Fruit fly (Drosophila melanogaster) whole organism, prepupa: ENCODE data around the gene Lcp65Af.
"Not testable (repeated sequence)": the region's sequence is repeated elsewhere in the genome, so short reads cannot be mapped to it uniquely, and the experiment has no call there.

ENCODE experiments used
- Blimp-1 ChIP-seq: fragments of 200-800 bp; sonication (Bioruptor generic); optimal IDR thresholded peaks from 3 replicates; lab custom pipeline; 2017; ENCODE audit warnings: missing biosample characterization, missing genetic modification characterization, mild to moderate bottlenecking, moderate library complexity, missing genetic modification reagents
- CG10631 ChIP-seq: fragments of 200-800 bp; sonication (Bioruptor generic); optimal IDR thresholded peaks from 2 replicates; lab custom pipeline; 2016; ENCODE audit warnings: missing biosample characterization, missing genetic modification characterization
- CG4318 ChIP-seq: fragments of 200-800 bp; sonication (Bioruptor generic); optimal IDR thresholded peaks from 3 replicates; lab custom pipeline; 2017; ENCODE audit warnings: missing biosample characterization, mild to moderate bottlenecking, missing genetic modification characterization
- CG7368 ChIP-seq: fragments of 200-800 bp; sonication (Bioruptor generic); optimal IDR thresholded peaks from 3 replicates; lab custom pipeline; 2016; ENCODE audit warnings: missing biosample characterization, missing genetic modification characterization

DNA sequence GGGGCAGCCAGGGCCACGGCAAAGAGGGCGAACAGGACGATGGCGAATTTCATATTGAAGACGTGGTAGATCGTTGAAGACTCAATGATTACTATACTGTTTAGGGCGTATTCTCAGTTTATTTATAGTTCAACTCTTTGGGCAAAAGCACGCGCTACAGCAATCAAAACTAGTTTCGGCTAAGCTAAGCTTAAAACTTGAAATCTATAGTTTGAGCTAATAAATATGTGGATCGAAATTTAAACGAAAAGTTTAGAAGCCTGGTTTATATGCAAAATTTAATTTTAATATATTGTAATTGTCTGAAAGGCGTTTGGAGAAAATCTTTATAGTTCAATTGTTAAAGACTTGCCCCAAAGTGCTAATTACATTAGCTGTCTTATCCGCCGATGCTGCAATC is 11.3 kb upstream of the Lcp65Af start, which contains the start of gene Cpr65Ax1:
- not testable (repeated sequence) for TF ChIP-seq CG10631, CG4318, Blimp-1, CG7368 (GFP tag; lab: Kevin White, UChicago)
